Worm (Caenorhabditis elegans): ENCODE results near the gene arp-11.

Gene arp-11

ce11 chrIV:7920126-7920525 lies 18.1 kb upstream of the arp-11 start, which contains the start of gene C49H3.16:
C49H3.16 (plus strand) TSS chrIV:7920426.
- no peak for TF ChIP-seq unc-62 (GFP tag; optimal IDR thresholded peaks at IDR 0.05)

DNA sequence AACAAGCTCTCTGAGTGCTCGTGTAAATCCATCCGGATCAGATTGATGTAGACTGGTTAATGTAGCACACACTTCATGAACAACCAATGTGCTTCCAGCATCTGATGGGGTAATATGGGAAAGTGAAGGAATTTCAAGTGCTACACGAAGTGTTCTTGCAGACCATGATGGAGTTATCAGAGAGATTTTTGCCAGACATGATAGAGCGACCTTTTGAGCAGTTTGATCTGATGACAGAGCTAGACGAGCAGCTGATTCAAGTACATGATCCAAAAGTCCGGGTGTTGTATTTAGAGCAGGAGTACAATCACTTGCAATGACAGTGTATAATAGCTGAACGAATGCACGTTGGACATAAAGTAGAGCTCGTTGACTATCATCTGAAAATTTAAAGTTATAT lies 15.8 kb upstream of the arp-11 start:
- no peak for TF ChIP-seq unc-62 (GFP tag; optimal IDR thresholded peaks at IDR 0.05)

DNA sequence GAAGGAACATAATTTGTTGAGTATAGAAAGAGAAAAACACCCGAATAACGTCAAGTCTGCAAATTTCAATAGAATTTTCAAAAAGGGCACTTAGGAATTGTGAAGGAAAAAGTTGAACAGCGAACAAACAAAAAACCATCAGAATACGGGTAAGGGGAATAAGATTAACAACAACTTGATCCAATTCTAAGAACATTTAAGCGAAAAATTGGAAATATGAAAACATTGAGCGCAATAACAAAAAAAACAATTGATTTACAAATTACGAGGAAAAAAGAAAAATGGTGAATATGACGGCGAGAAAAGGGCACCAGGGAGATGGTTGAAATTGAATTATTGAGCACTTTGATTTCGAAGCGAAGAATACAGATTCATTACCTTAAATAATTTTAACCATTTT lies 14.8 kb upstream of the arp-11 start:
- no peak for TF ChIP-seq unc-62 (GFP tag; optimal IDR thresholded peaks at IDR 0.05)

DNA sequence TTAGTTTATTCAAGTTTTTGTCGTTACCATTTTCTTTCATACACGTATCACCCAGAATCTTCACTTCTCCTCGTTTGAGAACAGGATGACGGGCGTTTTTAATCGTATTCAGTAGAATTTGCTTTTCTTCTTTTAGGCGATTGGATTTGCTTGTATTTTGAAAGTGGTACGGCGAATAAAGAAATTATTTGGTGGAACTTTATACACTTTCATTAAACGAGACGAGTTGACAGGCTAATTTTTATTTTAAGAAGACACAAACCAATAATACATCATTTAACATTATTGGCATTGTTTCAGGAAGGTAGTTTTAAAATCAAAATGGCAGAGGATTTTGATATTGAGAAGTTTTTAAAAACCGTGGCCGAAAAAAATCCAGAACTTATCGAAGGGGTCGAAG lies 12.9 kb upstream of the arp-11 start, which contains the start of gene C49H3.4:
Gene C49H3.4, plus strand, starts transcription at position 301 of the 400 bp plus-strand sequence.
- TF ChIP-seq unc-62 (GFP tag; optimal IDR thresholded peaks at IDR 0.05): no peak

DNA sequence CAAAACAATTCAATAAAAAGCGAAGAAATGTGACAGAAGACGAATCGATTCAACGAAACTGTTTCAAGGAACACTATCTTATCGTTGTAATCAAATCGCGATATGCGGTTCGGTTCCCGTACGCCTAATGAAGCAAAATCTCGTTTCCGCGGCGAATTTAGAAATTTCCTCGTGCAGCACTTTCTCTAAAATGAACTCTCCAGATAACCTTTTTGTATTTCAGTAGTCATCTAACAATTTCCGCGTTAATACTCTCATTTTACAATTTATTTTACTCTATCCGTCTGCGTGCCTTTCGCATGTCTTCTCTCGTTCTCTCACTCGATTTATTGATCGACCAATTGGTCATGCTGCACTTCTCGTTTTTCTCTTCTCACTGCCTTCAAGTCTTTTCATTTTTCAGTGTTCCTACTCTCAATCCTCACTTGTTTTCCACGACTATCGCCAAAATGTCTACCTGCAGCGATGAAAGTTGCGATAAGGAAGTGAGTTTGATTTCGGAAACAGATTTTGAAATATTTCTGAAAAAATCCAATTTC lies 8.2 kb upstream of the arp-11 start, which contains the start of the genes npp-27 and ntl-4:
Gene npp-27, minus strand, starts transcription at position 51 of the 539 bp plus-strand sequence.
Gene ntl-4, plus strand, starts transcription at position 379 of the 539 bp plus-strand sequence.
- no peak for TF ChIP-seq unc-62 (GFP tag; optimal IDR thresholded peaks at IDR 0.05)

DNA sequence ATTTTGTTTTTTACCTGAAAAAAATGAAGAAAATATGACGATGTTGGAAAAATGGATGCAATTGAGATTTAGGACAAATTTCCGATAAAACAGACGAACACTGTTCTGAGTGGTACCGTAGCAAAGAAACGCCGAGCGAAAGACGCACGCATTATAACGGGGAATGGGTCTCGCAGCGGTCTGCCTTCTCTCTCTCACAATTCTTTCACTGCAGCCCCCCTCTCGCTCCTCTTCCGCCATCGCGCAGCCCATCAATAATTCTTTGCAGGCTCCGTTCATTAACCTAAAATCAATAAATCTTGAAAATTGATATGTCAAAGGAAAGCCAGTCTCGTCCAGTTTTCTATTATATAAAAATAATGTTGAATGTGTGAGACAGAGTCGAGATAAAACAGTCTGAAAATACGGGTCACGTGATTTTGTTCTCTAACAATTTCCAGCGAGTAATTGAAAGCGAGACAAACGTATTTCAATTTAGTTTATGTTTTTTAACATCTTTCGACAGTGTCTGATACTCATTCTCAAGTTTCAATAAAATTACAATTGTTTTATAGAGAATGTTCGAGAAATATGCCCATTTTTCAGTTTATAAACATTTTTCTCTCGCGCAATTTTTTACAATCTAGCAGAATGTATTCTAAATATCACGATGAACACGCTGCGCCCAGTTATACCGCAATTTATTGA lies 7.5 kb upstream of the arp-11 start:
- no peak for TF ChIP-seq unc-62 (GFP tag; optimal IDR thresholded peaks at IDR 0.05)

DNA sequence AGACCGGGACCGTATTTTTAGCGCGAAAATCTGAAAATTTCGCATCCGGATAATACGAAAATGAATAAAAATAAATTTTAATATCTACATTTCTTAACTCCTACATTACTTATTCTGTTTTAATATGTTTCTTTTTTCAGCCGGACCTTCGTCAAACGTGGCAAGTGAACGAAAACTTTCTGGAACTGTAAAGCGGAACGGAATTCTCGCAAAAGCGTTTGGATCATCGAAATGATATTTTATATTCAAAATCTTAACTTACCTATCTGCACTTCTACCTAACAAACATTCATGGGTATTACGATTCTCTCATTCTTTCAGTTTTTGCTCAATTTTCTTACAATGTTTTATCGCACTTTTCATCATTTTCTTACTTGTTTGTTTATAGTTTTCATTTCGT lies 4.6 kb upstream of the arp-11 start:
- TF ChIP-seq unc-62 (GFP tag; optimal IDR thresholded peaks at IDR 0.05): no peak

ce11 chrIV:7903359-7903758 lies 1.3 kb upstream of the arp-11 start, which contains the start of gene C49H3.6:
C49H3.6 (plus strand) TSS chrIV:7903738.
- TF ChIP-seq unc-62 (GFP tag; optimal IDR thresholded peaks at IDR 0.05): no peak

- no peak for TF ChIP-seq unc-62 (GFP tag; optimal IDR thresholded peaks at IDR 0.05)
Measured at ce11 chrIV:7898489-7898888, 3.6 kb downstream of the arp-11 start.

ce11 chrIV:7897953-7898352 lies 4.1 kb downstream of the arp-11 start:
- no peak for TF ChIP-seq unc-62 (GFP tag; optimal IDR thresholded peaks at IDR 0.05)

DNA sequence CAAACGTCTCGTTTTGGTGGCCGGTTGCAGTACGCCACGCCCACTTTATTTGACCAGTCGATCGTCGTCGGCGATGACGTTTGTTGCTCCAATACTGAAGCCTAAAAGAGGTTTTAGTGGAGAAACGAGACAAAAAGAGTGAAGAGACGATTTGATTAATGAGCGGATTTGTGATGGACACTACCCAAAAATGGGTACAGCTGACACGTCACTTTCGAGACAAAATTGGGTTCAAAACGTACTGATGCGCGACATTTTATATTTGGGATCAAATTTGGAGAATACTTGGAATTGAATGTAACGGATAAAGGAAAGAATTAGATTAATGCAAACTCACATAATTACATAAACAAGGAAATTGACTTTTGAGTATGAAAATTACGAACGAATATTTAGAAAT lies 4.6 kb downstream of the arp-11 start, which contains the start of gene ilys-4:
Gene ilys-4, minus strand, starts transcription at position 101 of the 400 bp plus-strand sequence.
- no peak for TF ChIP-seq unc-62 (GFP tag; optimal IDR thresholded peaks at IDR 0.05)

ce11 chrIV:7881726-7882125 lies 20.3 kb downstream of the arp-11 start, which contains the start of gene atic-1:
atic-1 (plus strand) TSS chrIV:7882026.
- no peak for TF ChIP-seq unc-62 (GFP tag; optimal IDR thresholded peaks at IDR 0.05)

DNA sequence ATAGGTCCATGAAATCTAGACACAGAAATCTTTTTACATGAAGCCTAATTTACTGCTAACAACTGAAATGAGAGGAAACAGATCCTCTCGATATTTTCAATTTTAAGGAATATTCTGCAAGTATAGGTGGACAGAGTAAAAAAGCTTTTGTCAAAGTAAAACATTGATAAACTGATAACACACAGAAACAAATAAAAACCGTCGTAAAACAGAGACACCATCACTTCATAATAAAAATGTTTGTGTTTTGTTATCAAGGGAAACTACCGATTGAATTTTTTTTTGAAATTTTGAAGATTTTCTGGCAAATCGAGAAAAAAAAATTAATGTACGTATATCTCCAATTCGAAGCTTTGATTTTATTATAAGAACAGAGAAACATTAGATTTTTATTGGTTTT lies 20.9 kb downstream of the arp-11 start:
- no peak for TF ChIP-seq unc-62 (GFP tag; optimal IDR thresholded peaks at IDR 0.05)

ce11 chrIV:7879017-7879416 lies 23.1 kb downstream of the arp-11 start, which contains the start of gene srt-73:
srt-73 (plus strand) TSS chrIV:7879317.
- TF ChIP-seq unc-62 (GFP tag; optimal IDR thresholded peaks at IDR 0.05): no peak

ce11 chrIV:7877781-7878180 lies 24.3 kb downstream of the arp-11 start, which contains the start of gene kin-26:
kin-26 (minus strand) TSS chrIV:7877881.
- TF ChIP-seq unc-62 (GFP tag; optimal IDR thresholded peaks at IDR 0.05): no peak

ce11 chrIV:7877255-7877654 lies 24.8 kb downstream of the arp-11 start:
- no peak for TF ChIP-seq unc-62 (GFP tag; optimal IDR thresholded peaks at IDR 0.05)

DNA sequence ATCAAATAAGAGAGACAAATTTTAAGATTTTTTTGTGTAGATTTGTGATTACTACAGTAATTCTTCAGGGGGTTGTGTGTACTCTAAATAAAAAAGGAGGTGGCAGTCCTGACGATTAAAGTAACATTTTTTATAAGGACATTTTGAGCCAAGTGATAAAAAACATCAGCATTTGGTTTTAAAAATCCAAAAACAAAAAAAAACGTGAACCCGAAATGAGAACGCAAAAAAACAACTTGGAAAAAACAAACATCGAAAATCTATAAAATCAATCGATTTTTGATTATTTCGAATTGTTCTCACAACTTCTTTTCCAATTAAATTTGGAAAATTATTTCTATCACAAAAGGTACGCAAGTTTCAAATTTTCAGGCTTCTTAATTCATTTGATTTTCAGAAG lies 31.6 kb downstream of the arp-11 start, which contains the start of gene T06C10.3:
Gene T06C10.3, plus strand, starts transcription at position 301 of the 400 bp plus-strand sequence.
- no peak for TF ChIP-seq unc-62 (GFP tag; optimal IDR thresholded peaks at IDR 0.05)

Data from whole organism, dauer.